Fruit fly (Drosophila melanogaster) whole organism, embryonic: Measurements from ENCODE around the gene CG3104.

Experiments
- Abd-B ChIP-seq: fragments of 200-800 bp; sonication (Bioruptor generic); optimal IDR thresholded peaks from 2 replicates; lab custom pipeline; 2018; ENCODE audit warnings: missing biosample characterization, mild to moderate bottlenecking, missing genetic modification characterization, moderate library complexity
- Antp ChIP-seq: fragments of 200-800 bp; sonication (Bioruptor generic); optimal IDR thresholded peaks from 3 replicates; lab custom pipeline; 2016; ENCODE audit warnings: missing biosample characterization, missing genetic modification characterization
- CG10366 ChIP-seq: fragments of 200-800 bp; sonication (Bioruptor generic); IDR thresholded peaks from 2 replicates; pipeline ENCODE4 v1.3.6; 2022; ENCODE audit warnings: missing biosample characterization, missing genetic modification characterization
- CG10979 ChIP-seq: fragments of 200-800 bp; sonication (Bioruptor generic); optimal IDR thresholded peaks from 2 replicates; lab custom pipeline; 2018; ENCODE audit warnings: missing biosample characterization, mild to moderate bottlenecking, missing genetic modification characterization, moderate library complexity
- CG12155 ChIP-seq: fragments of 200-800 bp; sonication (Bioruptor generic); optimal IDR thresholded peaks from 3 replicates; lab custom pipeline; 2016; ENCODE audit warnings: missing biosample characterization, missing genetic modification characterization
- CG15696 ChIP-seq: fragments of 200-800 bp; sonication (Bioruptor generic); optimal IDR thresholded peaks from 2 replicates; lab custom pipeline; 2019; ENCODE audit warnings: missing biosample characterization, mild to moderate bottlenecking, missing genetic modification characterization, moderate library complexity
- CG17186 ChIP-seq: fragments of 200-800 bp; sonication (Bioruptor generic); optimal IDR thresholded peaks from 3 replicates; lab custom pipeline; 2017; ENCODE audit warnings: missing biosample characterization, missing genetic modification reagents, missing genetic modification characterization
- CG17802 ChIP-seq: fragments of 200-800 bp; sonication (Bioruptor generic); optimal IDR thresholded peaks from 2 replicates; lab custom pipeline; 2018; ENCODE audit warnings: missing biosample characterization, mild to moderate bottlenecking, missing genetic modification characterization, moderate library complexity
- CG2889 ChIP-seq: fragments of 200-800 bp; sonication (Bioruptor generic); IDR thresholded peaks from 3 replicates; pipeline ENCODE4 v1.3.6; 2022; ENCODE audit warnings: missing biosample characterization, missing genetic modification characterization
- CG3065 ChIP-seq: fragments of 200-800 bp; sonication (Bioruptor generic); optimal IDR thresholded peaks from 2 replicates; lab custom pipeline; 2016; ENCODE audit warnings: missing biosample characterization, missing genetic modification characterization
- CG31441 ChIP-seq: fragments of 200-800 bp; sonication (Bioruptor generic); IDR thresholded peaks from 2 replicates; pipeline ENCODE4 v1.3.6; 2022; ENCODE audit warnings: missing biosample characterization, missing genetic modification characterization
- CG33557 ChIP-seq: fragments of 200-800 bp; sonication (Bioruptor generic); optimal IDR thresholded peaks from 2 replicates; lab custom pipeline; 2019; ENCODE audit warnings: missing biosample characterization, mild to moderate bottlenecking, missing genetic modification characterization, moderate library complexity
- CG3726 ChIP-seq: fragments of 200-800 bp; sonication (Bioruptor generic); IDR thresholded peaks from 3 replicates; pipeline ENCODE4, ENCODE4 v1.3.6; 2022; ENCODE audit warnings: missing biosample characterization, missing genetic modification characterization
- CG4617 ChIP-seq: fragments of 200-800 bp; sonication (Bioruptor generic); optimal IDR thresholded peaks from 3 replicates; lab custom pipeline; 2016; ENCODE audit warnings: missing biosample characterization, missing genetic modification characterization, borderline replicate concordance
- CG4854 ChIP-seq: fragments of 200-800 bp; sonication (Bioruptor generic); optimal IDR thresholded peaks from 2 replicates; lab custom pipeline; 2016; ENCODE audit warnings: missing biosample characterization, missing genetic modification characterization, inconsistent platforms
- CG6765 ChIP-seq: fragments of 200-800 bp; sonication (Bioruptor generic); optimal IDR thresholded peaks from 3 replicates; lab custom pipeline; 2017; ENCODE audit warnings: missing biosample characterization, mild to moderate bottlenecking, missing genetic modification characterization
- CG7372 ChIP-seq: fragments of 200-800 bp; sonication (Bioruptor generic); IDR thresholded peaks from 2 replicates; pipeline ENCODE4 v1.3.6; 2022; ENCODE audit warnings: missing biosample characterization, missing genetic modification characterization
- CG7928 ChIP-seq: fragments of 200-800 bp; sonication (Bioruptor generic); optimal IDR thresholded peaks from 2 replicates; lab custom pipeline; 2017; ENCODE audit warnings: missing biosample characterization, mild to moderate bottlenecking, missing genetic modification characterization
- CG9437 ChIP-seq: fragments of 200-800 bp; sonication (Bioruptor generic); optimal IDR thresholded peaks from 2 replicates; lab custom pipeline; 2018; ENCODE audit warnings: missing biosample characterization, mild to moderate bottlenecking, missing genetic modification characterization
- CG9727 ChIP-seq: fragments of 200-800 bp; sonication (Bioruptor generic); optimal IDR thresholded peaks from 3 replicates; lab custom pipeline; 2017; ENCODE audit warnings: missing biosample characterization, mild to moderate bottlenecking, missing genetic modification characterization
- Dfd ChIP-seq, 2 experiments: fragments of >200 bp; optimal IDR thresholded peaks; 2 replicates each; lab custom pipeline; 2017; ENCODE audit warnings: missing biosample characterization in 2 of 2, missing genetic modification characterization in 2 of 2
- Dip2 ChIP-seq: fragments of 200-800 bp; sonication (Bioruptor generic); IDR thresholded peaks from 2 replicates; pipeline ENCODE4 v1.3.6; 2022; ENCODE audit warnings: missing biosample characterization, missing genetic modification characterization
- Fer3 ChIP-seq: fragments of 200-800 bp; sonication (Bioruptor generic); optimal IDR thresholded peaks from 2 replicates; lab custom pipeline; 2018; ENCODE audit warnings: missing biosample characterization, mild to moderate bottlenecking, missing genetic modification characterization, moderate library complexity
- H2.0 ChIP-seq: fragments of 200-800 bp; sonication (Bioruptor generic); IDR thresholded peaks from 2 replicates; pipeline ENCODE4 v1.3.6; 2022; ENCODE audit warnings: missing biosample characterization, missing genetic modification characterization
- HHEX ChIP-seq: fragments of 200-800 bp; sonication (Bioruptor generic); optimal IDR thresholded peaks from 3 replicates; lab custom pipeline; 2017; ENCODE audit warnings: missing biosample characterization, mild to moderate bottlenecking, missing genetic modification characterization, missing genetic modification reagents
- Hey ChIP-seq: fragments of 200-800 bp; sonication (Bioruptor generic); optimal IDR thresholded peaks from 3 replicates; lab custom pipeline; 2018; ENCODE audit warnings: missing biosample characterization, mild to moderate bottlenecking, missing genetic modification characterization
- HmgD ChIP-seq: fragments of 200-800 bp; sonication (Bioruptor generic); optimal IDR thresholded peaks from 3 replicates; lab custom pipeline; 2016; ENCODE audit warnings: missing biosample characterization, missing genetic modification characterization
- Mes4 ChIP-seq: fragments of 200-800 bp; sonication (Bioruptor generic); optimal IDR thresholded peaks from 2 replicates; lab custom pipeline; 2016; ENCODE audit warnings: missing biosample characterization, missing genetic modification characterization
- NFAT ChIP-seq: fragments of 200-800 bp; sonication (Bioruptor generic); IDR thresholded peaks from 2 replicates; pipeline ENCODE4 v1.3.6; 2022; ENCODE audit warnings: missing biosample characterization, missing genetic modification characterization
- Nf-YC ChIP-seq: fragments of 200-800 bp; optimal IDR thresholded peaks from 3 replicates; lab custom pipeline; 2019; ENCODE audit warnings: missing biosample characterization, mild to moderate bottlenecking, missing genetic modification characterization, moderate library complexity
- Scr ChIP-seq: fragments of 200-800 bp; sonication (Bioruptor generic); IDR thresholded peaks from 2 replicates; pipeline ENCODE4 v1.3.6; 2022; ENCODE audit warnings: missing biosample characterization, missing genetic modification characterization; ENCODE audit not compliant: partially characterized antibody
- Sry-δ ChIP-seq: fragments of 200-800 bp; sonication (Bioruptor generic); optimal IDR thresholded peaks from 2 replicates; lab custom pipeline; 2016; ENCODE audit warnings: missing biosample characterization, missing genetic modification characterization
- Trl ChIP-seq, 3 experiments: fragments of >200 bp in 2 of 3; fragments of 200-800 bp in 1 of 3; sonication (Bioruptor generic) in 1 of 3; optimal IDR thresholded peaks; 2 replicates in 1 of 3; 3 replicates in 2 of 3; lab custom pipeline; 2016 to 2017; ENCODE audit warnings: missing biosample characterization in 1 of 3, missing genetic modification characterization in 1 of 3
- Xbp1 ChIP-seq: fragments of 200-800 bp; sonication (Bioruptor generic); optimal IDR thresholded peaks from 3 replicates; lab custom pipeline; 2016; ENCODE audit warnings: missing biosample characterization, mild to moderate bottlenecking, missing genetic modification characterization
- aop ChIP-seq: fragments of 200-800 bp; sonication (Bioruptor generic); IDR thresholded peaks from 2 replicates; pipeline ENCODE4 v1.3.6; 2022; ENCODE audit warnings: missing biosample characterization, missing genetic modification characterization
- ap ChIP-seq: fragments of 200-800 bp; sonication (Bioruptor generic); IDR thresholded peaks from 2 replicates; pipeline ENCODE4 v1.3.6; 2022; ENCODE audit warnings: missing biosample characterization, missing genetic modification characterization
- ase ChIP-seq: fragments of 200-800 bp; sonication (Bioruptor generic); IDR thresholded peaks from 3 replicates; pipeline ENCODE4 v1.3.6; 2022; ENCODE audit warnings: missing biosample characterization, missing genetic modification characterization
- dan ChIP-seq: fragments of 200-800 bp; sonication (Bioruptor generic); IDR thresholded peaks from 2 replicates; pipeline ENCODE4 v1.3.6; 2022; ENCODE audit warnings: missing biosample characterization, missing genetic modification characterization
- fd102C ChIP-seq: fragments of 200-800 bp; sonication (Bioruptor generic); optimal IDR thresholded peaks from 2 replicates; lab custom pipeline; 2018; ENCODE audit warnings: missing biosample characterization, mild to moderate bottlenecking, missing genetic modification characterization, moderate library complexity
- gfzf ChIP-seq: fragments of 200-800 bp; sonication (Bioruptor generic); optimal IDR thresholded peaks from 2 replicates; lab custom pipeline; 2016; ENCODE audit warnings: missing biosample characterization, mild to moderate bottlenecking, missing genetic modification characterization, moderate library complexity
- gsb-n ChIP-seq: fragments of 200-800 bp; sonication (Bioruptor generic); optimal IDR thresholded peaks from 3 replicates; lab custom pipeline; 2018; ENCODE audit warnings: missing biosample characterization, mild to moderate bottlenecking, missing genetic modification characterization
- kah ChIP-seq: fragments of 200-800 bp; sonication (Bioruptor generic); optimal IDR thresholded peaks from 2 replicates; lab custom pipeline; 2018; ENCODE audit warnings: missing biosample characterization, mild to moderate bottlenecking, missing genetic modification characterization
- luna ChIP-seq: fragments of 200-800 bp; sonication (Bioruptor generic); optimal IDR thresholded peaks from 2 replicates; lab custom pipeline; 2016; ENCODE audit warnings: missing biosample characterization, missing genetic modification characterization
- nom ChIP-seq: fragments of 200-800 bp; sonication (Bioruptor generic); optimal IDR thresholded peaks from 2 replicates; lab custom pipeline; 2017; ENCODE audit warnings: missing biosample characterization, missing genetic modification characterization, mild to moderate bottlenecking, moderate library complexity, missing genetic modification reagents
- pfk ChIP-seq: fragments of 200-800 bp; sonication (Bioruptor generic); optimal IDR thresholded peaks from 2 replicates; lab custom pipeline; 2018; ENCODE audit warnings: missing biosample characterization, mild to moderate bottlenecking, missing genetic modification characterization, moderate library complexity
- sc ChIP-seq, 3 experiments: fragments of >200 bp in 2 of 3; fragments of 200-800 bp in 1 of 3; sonication (Bioruptor generic) in 1 of 3; optimal IDR thresholded peaks; 2 replicates in 2 of 3; 3 replicates in 1 of 3; lab custom pipeline; 2017; ENCODE audit warnings: mild to moderate bottlenecking in 1 of 3, missing biosample characterization in 1 of 3, missing genetic modification characterization in 1 of 3, missing genetic modification reagents in 1 of 3
- shn ChIP-seq: fragments of 200-800 bp; sonication (Bioruptor generic); optimal IDR thresholded peaks from 3 replicates; lab custom pipeline; 2016; ENCODE audit warnings: missing biosample characterization, missing genetic modification characterization
- so ChIP-seq: fragments of 200-800 bp; sonication (Bioruptor generic); IDR thresholded peaks from 3 replicates; pipeline ENCODE4 v1.3.6; 2022; ENCODE audit warnings: missing biosample characterization, missing genetic modification characterization
- wek ChIP-seq: fragments of 200-800 bp; sonication (Bioruptor generic); optimal IDR thresholded peaks from 3 replicates; lab custom pipeline; 2018; ENCODE audit warnings: missing biosample characterization, mild to moderate bottlenecking, missing genetic modification characterization, moderate library complexity

Gene CG3104

dm6 chr2L:2830341-2830800 is 25.2 kb downstream of the CG3104 start (continued):
- TF ChIP-seq Xbp1 (GFP tag; lab: Kevin White, UChicago) (peak; percentile 87), CG31441 (peak; percentile 94), CG7372 (GFP tag; lab: Robert Waterston, UW) (peak; percentile 72), CG17802 (tag; lab: Kevin White, UChicago) (peak; percentile 27), Hey (tag; lab: Kevin White, UChicago) (no peak), HmgD (no peak), luna (GFP tag; lab: Kevin White, UChicago) (no peak), Dip2 (GFP tag; lab: Robert Waterston, UW) (no peak), CG9727 (GFP tag; lab: Kevin White, UChicago) (peak; percentile 97), ap (peak; percentile 51; the same call in 1 of the 2 replicates), Nf-YC (tag; lab: Kevin White, UChicago) (peak; percentile 82), gfzf (GFP tag; lab: Kevin White, UChicago) (no peak), Dfd (GFP tag; optimal IDR thresholded peaks at IDR 0.05; lab: Kevin White, UChicago) (no peak), CG2889 (GFP tag; lab: Robert Waterston, UW) (no peak), CG9437 (GFP tag; lab: Kevin White, UChicago) (peak; percentile 88), Abd-B (GFP tag; lab: Kevin White, UChicago) (peak; percentile 83), CG7928 (GFP tag; lab: Kevin White, UChicago) (peak; percentile 68), dan (GFP tag; lab: Robert Waterston, UW) (no peak), CG33557 (GFP tag; lab: Kevin White, UChicago) (peak; percentile 92), fd102C (GFP tag; lab: Kevin White, UChicago) (no peak), Scr (GFP tag; lab: Robert Waterston, UW) (no peak), HHEX (peak; percentile 85), CG12155 (peak; percentile 71), CG6765 (GFP tag; lab: Kevin White, UChicago) (peak; percentile 87), Antp (GFP tag; lab: Kevin White, UChicago) (peak; percentile 7), NFAT (peak; percentile 31), sc (optimal IDR thresholded peaks at IDR 0.05; lab: Kevin White, UChicago) (no peak), sc (GFP tag; optimal IDR thresholded peaks at IDR 0.05; lab: Kevin White, UChicago) (peak; percentile 87), shn (GFP tag; lab: Kevin White, UChicago) (no peak), H2.0 (GFP tag; lab: Robert Waterston, UW) (no peak), CG4617 (GFP tag; lab: Kevin White, UChicago) (peak; percentile 25)

DNA sequence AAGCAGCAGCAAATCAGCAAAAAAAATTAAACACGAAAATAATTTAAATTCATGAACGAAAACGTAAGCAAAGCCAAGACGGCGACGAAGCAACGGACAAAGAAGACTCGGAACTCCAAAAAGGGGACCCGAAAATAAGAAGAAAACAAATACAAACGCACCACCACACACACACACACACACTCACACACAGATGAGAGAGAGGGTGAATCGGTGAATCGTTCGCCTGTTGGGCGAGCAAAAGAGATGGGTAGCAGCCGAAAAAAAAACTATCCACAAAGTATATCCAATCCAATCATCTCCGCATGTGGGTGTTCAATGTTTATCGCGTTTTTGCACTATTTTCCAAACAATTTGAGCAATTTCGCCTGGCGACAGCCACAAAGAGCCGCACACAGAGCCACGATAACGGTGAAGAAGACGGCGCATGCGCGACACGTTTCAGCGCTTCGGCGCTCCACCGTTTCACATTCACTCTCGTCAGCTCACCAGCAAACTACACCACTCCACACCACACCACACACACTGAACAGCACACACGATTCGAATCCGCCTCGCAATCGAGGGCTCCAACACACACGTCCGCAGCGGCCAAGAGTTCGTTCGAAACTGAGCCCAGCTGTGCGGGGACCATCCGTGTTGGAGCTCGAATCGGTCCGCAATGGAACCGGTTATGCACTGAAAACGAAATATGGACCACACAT is 25.8 kb downstream of the CG3104 start, which contains the start of gene Duox:
TSS of gene Duox (minus strand) at position 612 of the 704 bp plus-strand sequence.
- TF ChIP-seq CG4854 (GFP tag; lab: Kevin White, UChicago): no peak
- no peak for TF ChIP-seq ap
- 0 out of 2 replicates have a peak, but pooled peaks have one; percentile 11 for TF ChIP-seq aop (GFP tag; lab: Robert Waterston, UW)
- no peak for TF ChIP-seq wek (GFP tag; lab: Kevin White, UChicago)
- no peak for TF ChIP-seq CG3726 (GFP tag; lab: Robert Waterston, UW)
- TF ChIP-seq Sry-δ (GFP tag; lab: Kevin White, UChicago): no peak
- no peak for TF ChIP-seq CG10979 (tag; lab: Kevin White, UChicago)
- TF ChIP-seq CG10366: no peak
- TF ChIP-seq gsb-n: no peak
- no peak for TF ChIP-seq Mes4 (GFP tag; lab: Kevin White, UChicago)
- no peak for TF ChIP-seq CG3065 (GFP tag; lab: Kevin White, UChicago)
- no peak for TF ChIP-seq Fer3 (tag; lab: Kevin White, UChicago)
- no peak for TF ChIP-seq CG17186
- no peak for TF ChIP-seq nom
- no peak for TF ChIP-seq kah
- TF ChIP-seq so (GFP tag; lab: Robert Waterston, UW): no peak
- no peak for TF ChIP-seq CG15696 (tag; lab: Kevin White, UChicago)
- peak; percentile 10 to 42 for TF ChIP-seq Trl (optimal IDR thresholded peaks at IDR 0.05; lab: Kevin White, UChicago)
- TF ChIP-seq Trl (GFP tag; optimal IDR thresholded peaks at IDR 0.05; lab: Kevin White, UChicago): no peak
- no peak for TF ChIP-seq ase (GFP tag; lab: Robert Waterston, UW)
- no peak for TF ChIP-seq pfk
